Worm (Caenorhabditis elegans): Measurements from ENCODE around the gene sru-44.

DNA sequence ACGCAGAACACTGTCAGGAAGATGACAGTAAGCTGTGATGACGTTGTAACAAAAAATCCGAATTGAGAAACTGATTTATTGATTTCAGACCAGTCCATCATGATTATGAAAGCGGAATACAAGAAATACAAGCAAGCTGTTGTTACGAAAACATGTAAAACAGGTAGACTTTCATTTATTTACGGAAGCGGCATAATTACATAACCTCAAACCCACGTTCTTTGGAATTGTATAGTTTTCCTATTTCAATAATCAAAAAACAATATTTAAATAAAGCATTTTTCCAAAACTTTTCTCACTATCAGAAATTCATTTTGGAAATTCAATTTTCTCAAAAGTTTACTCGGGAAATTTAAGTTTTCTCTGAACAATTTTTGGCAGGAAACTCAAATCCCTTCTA, 9.0 kb downstream of the sru-44 start, which contains the start of gene str-15:
- TF ChIP-seq zag-1 (tag; optimal IDR thresholded peaks at IDR 0.05) (no peak), nhr-237 (tag; optimal IDR thresholded peaks at IDR 0.05) (no peak), sptf-1 (tag; optimal IDR thresholded peaks at IDR 0.05) (no peak), tbx-2 (tag; optimal IDR thresholded peaks at IDR 0.05) (no peak), aly-2 (tag; optimal IDR thresholded peaks at IDR 0.05) (no peak), ceh-82 (tag; optimal IDR thresholded peaks at IDR 0.05) (no peak), mdl-1 (tag; optimal IDR thresholded peaks at IDR 0.05) (no peak), ceh-8 (GFP tag; optimal IDR thresholded peaks at IDR 0.05) (no peak), unc-86 (tag; optimal IDR thresholded peaks at IDR 0.05) (no peak), nhr-28 (tag; optimal IDR thresholded peaks at IDR 0.05) (no peak), fos-1 (tag; optimal IDR thresholded peaks at IDR 0.05) (no peak), nhr-12 (tag; optimal IDR thresholded peaks at IDR 0.05) (no peak), ztf-4 (tag; optimal IDR thresholded peaks at IDR 0.05) (no peak), elt-3 (tag; optimal IDR thresholded peaks at IDR 0.05) (no peak)
